Fruit fly (Drosophila melanogaster) whole organism, prepupa: ENCODE measurements around the gene CG5191.
A peak's percentile ranks its signal among the peaks of the same experiment; 100 is the strongest.

Experiments used
- Blimp-1 ChIP-seq: fragments of 200-800 bp; sonication (Bioruptor generic); optimal IDR thresholded peaks from 3 replicates; lab custom pipeline; 2017; ENCODE audit warnings: missing biosample characterization, missing genetic modification characterization, mild to moderate bottlenecking, moderate library complexity, missing genetic modification reagents
- CG11294 ChIP-seq: fragments of 200-800 bp; sonication (Bioruptor generic); IDR thresholded peaks from 2 replicates; pipeline ENCODE4 v1.3.6; 2022; ENCODE audit warnings: missing biosample characterization, missing genetic modification characterization
- CG15336 ChIP-seq: fragments of 200-800 bp; sonication (Bioruptor generic); IDR thresholded peaks from 2 replicates; pipeline ENCODE4 v1.3.6; 2022; ENCODE audit warnings: missing biosample characterization, missing genetic modification characterization
- CG1621 ChIP-seq: fragments of 200-800 bp; sonication (Bioruptor generic); optimal IDR thresholded peaks from 3 replicates; lab custom pipeline; 2018; ENCODE audit warnings: missing biosample characterization, mild to moderate bottlenecking, missing genetic modification characterization
- CG16779 ChIP-seq: fragments of 200-800 bp; sonication (Bioruptor generic); optimal IDR thresholded peaks from 3 replicates; lab custom pipeline; 2017; ENCODE audit warnings: missing biosample characterization, mild to moderate bottlenecking, missing genetic modification characterization
- CG32006 ChIP-seq: fragments of 200-800 bp; sonication (Bioruptor generic); optimal IDR thresholded peaks from 3 replicates; lab custom pipeline; 2017; ENCODE audit warnings: missing biosample characterization, mild to moderate bottlenecking, missing genetic modification characterization
- CG6163 ChIP-seq: fragments of 200-800 bp; sonication (Bioruptor generic); IDR thresholded peaks from 3 replicates; pipeline ENCODE4 v1.3.6; 2022; ENCODE audit warnings: missing biosample characterization, missing genetic modification characterization
- CG6276 ChIP-seq: fragments of 200-800 bp; sonication (Bioruptor generic); optimal IDR thresholded peaks from 2 replicates; lab custom pipeline; 2017; ENCODE audit warnings: missing biosample characterization, mild to moderate bottlenecking, missing genetic modification characterization
- CG6808 ChIP-seq: fragments of 200-800 bp; sonication (Bioruptor generic); optimal IDR thresholded peaks from 3 replicates; lab custom pipeline; 2017; ENCODE audit warnings: missing biosample characterization, missing genetic modification characterization, mild to moderate bottlenecking, moderate library complexity, missing genetic modification reagents
- CG6854 ChIP-seq: fragments of 200-800 bp; sonication (Bioruptor generic); optimal IDR thresholded peaks from 2 replicates; lab custom pipeline; 2017; ENCODE audit warnings: missing biosample characterization, mild to moderate bottlenecking, missing genetic modification characterization
- CG8119 ChIP-seq: fragments of 200-800 bp; sonication (Bioruptor generic); IDR thresholded peaks from 3 replicates; pipeline ENCODE4 v1.3.6; 2022; ENCODE audit warnings: missing biosample characterization, missing genetic modification characterization
- CG8319 ChIP-seq: fragments of 200-800 bp; sonication (Bioruptor generic); optimal IDR thresholded peaks from 3 replicates; lab custom pipeline; 2016; ENCODE audit warnings: missing biosample characterization, missing genetic modification characterization
- CG8632 ChIP-seq: fragments of 200-800 bp; sonication (Bioruptor generic); optimal IDR thresholded peaks from 3 replicates; lab custom pipeline; 2016; ENCODE audit warnings: missing biosample characterization, missing genetic modification characterization
- CG9139 ChIP-seq: fragments of 200-800 bp; sonication (Bioruptor generic); optimal IDR thresholded peaks from 3 replicates; lab custom pipeline; 2017; ENCODE audit warnings: missing biosample characterization, mild to moderate bottlenecking, missing genetic modification characterization
- Eip75B ChIP-seq: fragments of 200-800 bp; sonication (Bioruptor generic); optimal IDR thresholded peaks from 3 replicates; lab custom pipeline; 2016; ENCODE audit warnings: missing biosample characterization, missing genetic modification characterization
- Eip78C ChIP-seq: fragments of 200-800 bp; sonication (Bioruptor generic); peaks from one replicate; lab custom pipeline; 2016; ENCODE audit warnings: missing biosample characterization, missing genetic modification characterization
- Eip93F ChIP-seq: fragments of 200-800 bp; sonication (Bioruptor generic); optimal IDR thresholded peaks from 2 replicates; lab custom pipeline; 2016; ENCODE audit warnings: missing biosample characterization, mild to moderate bottlenecking, missing genetic modification characterization
- Hr39 ChIP-seq: fragments of 200-800 bp; sonication (Bioruptor generic); optimal IDR thresholded peaks from 2 replicates; lab custom pipeline; 2016; ENCODE audit warnings: missing biosample characterization, missing genetic modification characterization
- Hr4 ChIP-seq: fragments of 200-800 bp; sonication (Bioruptor generic); optimal IDR thresholded peaks from 3 replicates; lab custom pipeline; 2016; ENCODE audit warnings: missing biosample characterization, missing genetic modification characterization
- Lpt ChIP-seq: fragments of 200-800 bp; sonication (Bioruptor generic); optimal IDR thresholded peaks from 3 replicates; lab custom pipeline; 2016; ENCODE audit warnings: missing biosample characterization, missing genetic modification characterization
- OdsH ChIP-seq: fragments of 200-800 bp; sonication (Bioruptor generic); optimal IDR thresholded peaks from 3 replicates; lab custom pipeline; 2016; ENCODE audit warnings: missing biosample characterization, missing genetic modification characterization
- Smox ChIP-seq: fragments of 200-800 bp; sonication (Bioruptor generic); optimal IDR thresholded peaks from 3 replicates; lab custom pipeline; 2016; ENCODE audit warnings: missing biosample characterization, missing genetic modification characterization
- Sox102F ChIP-seq: fragments of 200-800 bp; sonication (Bioruptor generic); optimal IDR thresholded peaks from 2 replicates; lab custom pipeline; 2016; ENCODE audit warnings: missing biosample characterization, mild to moderate bottlenecking, missing genetic modification characterization
- Sox14 ChIP-seq: fragments of 200-800 bp; sonication (Bioruptor generic); optimal IDR thresholded peaks from 3 replicates; lab custom pipeline; 2016; ENCODE audit warnings: missing biosample characterization, missing genetic modification characterization
- Sox15 ChIP-seq: fragments of 200-800 bp; sonication (Bioruptor generic); optimal IDR thresholded peaks from 3 replicates; lab custom pipeline; 2016; ENCODE audit warnings: missing biosample characterization, missing genetic modification characterization
- dsx ChIP-seq: fragments of 200-800 bp; optimal IDR thresholded peaks from 3 replicates; lab custom pipeline; 2019; ENCODE audit warnings: missing biosample characterization, mild to moderate bottlenecking, missing genetic modification characterization, moderate library complexity; ENCODE audit not compliant: poor library complexity, severe bottlenecking
- lz ChIP-seq: fragments of 200-800 bp; sonication (Bioruptor generic); optimal IDR thresholded peaks from 3 replicates; lab custom pipeline; 2016; ENCODE audit warnings: missing biosample characterization, missing genetic modification characterization
- net ChIP-seq: fragments of 200-800 bp; sonication (Bioruptor generic); optimal IDR thresholded peaks from 3 replicates; lab custom pipeline; 2016; ENCODE audit warnings: missing biosample characterization, missing genetic modification characterization
- pdm3 ChIP-seq: fragments of 200-800 bp; sonication (Bioruptor generic); optimal IDR thresholded peaks from 3 replicates; lab custom pipeline; 2016; ENCODE audit warnings: missing biosample characterization, missing genetic modification characterization
- salr ChIP-seq, 2 experiments: fragments of 200-800 bp; sonication (Bioruptor generic); optimal IDR thresholded peaks; 3 replicates each; lab custom pipeline; 2016 to 2018; ENCODE audit warnings: missing biosample characterization in 2 of 2, missing genetic modification characterization in 2 of 2, mild to moderate bottlenecking in 1 of 2
- ss ChIP-seq, 2 experiments: fragments of 200-800 bp; sonication (Bioruptor generic); optimal IDR thresholded peaks; 2 replicates in 1 of 2; 3 replicates in 1 of 2; lab custom pipeline; 2017 to 2018; ENCODE audit warnings: mild to moderate bottlenecking in 2 of 2, missing biosample characterization in 2 of 2, missing genetic modification characterization in 2 of 2, moderate library complexity in 1 of 2
- svp ChIP-seq: fragments of 200-800 bp; sonication (Bioruptor generic); peaks from one replicate; lab custom pipeline; 2016; ENCODE audit warnings: missing biosample characterization, missing genetic modification characterization
- topi ChIP-seq: fragments of 200-800 bp; sonication (Bioruptor generic); optimal IDR thresholded peaks from 3 replicates; lab custom pipeline; 2016; ENCODE audit warnings: missing biosample characterization, missing genetic modification characterization
- vri ChIP-seq: fragments of 200-800 bp; sonication (Bioruptor generic); optimal IDR thresholded peaks from 3 replicates; lab custom pipeline; 2016; ENCODE audit warnings: missing biosample characterization, mild to moderate bottlenecking, missing genetic modification characterization

Gene CG5191

dm6 chr3R:20565546-20565948 lies 4.9 kb downstream of the CG5191 start:
- peak; percentile 2 for TF ChIP-seq Sox14 (GFP tag; lab: Kevin White, UChicago)
- TF ChIP-seq topi: no peak
- TF ChIP-seq Sox15 (GFP tag; lab: Kevin White, UChicago): no peak
- peak; percentile 2 for TF ChIP-seq CG32006 (GFP tag; lab: Kevin White, UChicago)
- no peak for TF ChIP-seq Smox (GFP tag; lab: Kevin White, UChicago)
- peak; percentile 20 for TF ChIP-seq CG6276
- TF ChIP-seq Eip93F: peak; percentile 29
- TF ChIP-seq CG9139: peak; percentile 54
- peak; percentile 49 for TF ChIP-seq vri
- peak; percentile 44; the same call in 1 of the 3 replicates for TF ChIP-seq CG8119
- TF ChIP-seq CG8632 (GFP tag; lab: Kevin White, UChicago): no peak
- no peak for TF ChIP-seq CG11294
- no peak for TF ChIP-seq pdm3 (GFP tag; lab: Kevin White, UChicago)
- peak; percentile 89 for TF ChIP-seq svp (GFP tag; lab: Kevin White, UChicago)
- TF ChIP-seq Sox102F (GFP tag; lab: Kevin White, UChicago): peak; percentile 37
- peak; percentile 39 for TF ChIP-seq Eip75B (GFP tag; lab: Kevin White, UChicago)
- TF ChIP-seq CG16779 (tag; lab: Kevin White, UChicago): peak; percentile 35
- TF ChIP-seq CG1621 (tag; lab: Kevin White, UChicago): peak; percentile 47
- peak; percentile 27 for TF ChIP-seq dsx (GFP tag; lab: Kevin White, UChicago)
- peak; percentile 47; the same call in 1 of the 3 replicates for TF ChIP-seq CG6163 (GFP tag; lab: Robert Waterston, UW)
- peak; percentile 81 for TF ChIP-seq CG6854 (GFP tag; lab: Kevin White, UChicago)
- TF ChIP-seq OdsH (GFP tag; lab: Kevin White, UChicago): no peak
- no peak for TF ChIP-seq Lpt (GFP tag; lab: Kevin White, UChicago)
- TF ChIP-seq salr (GFP tag; optimal IDR thresholded peaks at IDR 0.05; lab: Kevin White, UChicago): no peak
- no peak for TF ChIP-seq lz (GFP tag; lab: Kevin White, UChicago)
- TF ChIP-seq Eip78C (GFP tag; lab: Kevin White, UChicago): peak; percentile 73
- peak; percentile 49 to 51 for TF ChIP-seq ss (GFP tag; optimal IDR thresholded peaks at IDR 0.05; lab: Kevin White, UChicago)
- TF ChIP-seq Blimp-1 (GFP tag; lab: Kevin White, UChicago): peak; percentile 97

dm6 chr3R:20567507-20568222 lies 7.0 kb downstream of the CG5191 start:
- peak; percentile 4 for TF ChIP-seq CG6808 (GFP tag; lab: Kevin White, UChicago)
- TF ChIP-seq CG8319: peak; percentile 73
- no peak for TF ChIP-seq Hr39 (GFP tag; lab: Kevin White, UChicago)
- no peak for TF ChIP-seq CG8119
- no peak for TF ChIP-seq ss (GFP tag; optimal IDR thresholded peaks at IDR 0.05; lab: Kevin White, UChicago)
- no peak for TF ChIP-seq CG16779 (tag; lab: Kevin White, UChicago)
- TF ChIP-seq dsx (GFP tag; lab: Kevin White, UChicago): no peak
- TF ChIP-seq net: no peak
- no peak for TF ChIP-seq CG8632 (GFP tag; lab: Kevin White, UChicago)
- TF ChIP-seq Blimp-1 (GFP tag; lab: Kevin White, UChicago): no peak
- TF ChIP-seq svp (GFP tag; lab: Kevin White, UChicago): no peak
- no peak for TF ChIP-seq pdm3 (GFP tag; lab: Kevin White, UChicago)

DNA sequence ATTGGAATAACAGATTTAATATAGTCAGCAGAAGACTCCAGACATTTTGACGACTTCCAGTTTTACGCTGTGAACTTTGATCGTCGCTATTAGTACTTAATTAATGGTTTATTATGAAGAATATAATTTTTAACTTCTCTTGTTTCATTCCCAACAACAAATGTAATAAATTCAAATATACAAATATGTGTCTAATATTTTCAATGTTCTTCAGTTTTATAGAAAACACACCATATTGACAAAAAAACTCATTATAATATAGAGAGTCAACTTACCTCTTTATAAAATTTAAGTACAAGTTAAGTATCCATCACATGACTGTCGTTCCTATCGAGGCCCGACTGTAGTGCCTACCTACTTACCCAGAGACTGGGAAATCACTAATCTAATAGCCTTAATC lies 12.7 kb downstream of the CG5191 start:
- TF ChIP-seq CG15336 (GFP tag; lab: Robert Waterston, UW): 0 out of 2 replicates have a peak, but pooled peaks have one; percentile 22
- peak; percentile 45 for TF ChIP-seq svp (GFP tag; lab: Kevin White, UChicago)
- TF ChIP-seq Hr4 (GFP tag; lab: Kevin White, UChicago): peak; percentile 18
- no peak for TF ChIP-seq CG11294
- peak; percentile 48 for TF ChIP-seq Eip78C (GFP tag; lab: Kevin White, UChicago)
- no peak for TF ChIP-seq CG16779 (tag; lab: Kevin White, UChicago)
- TF ChIP-seq CG32006 (GFP tag; lab: Kevin White, UChicago): peak; percentile 51
